Worm (Caenorhabditis elegans): ENCODE measurements around the gene fbxa-163.

- TF ChIP-seq npax-4 (tag; optimal IDR thresholded peaks at IDR 0.05) (no peak), pag-3 (tag; optimal IDR thresholded peaks at IDR 0.05; ENCODE audit: borderline replicate concordance) (no peak), C08G9.2 (tag; optimal IDR thresholded peaks at IDR 0.05) (no peak), ceh-34 (tag; optimal IDR thresholded peaks at IDR 0.05) (no peak), pqm-1 (tag; optimal IDR thresholded peaks at IDR 0.05) (no peak)
Measured at ce11 chrII:1613972-1614371, 3.4 kb upstream of the fbxa-163 start, which contains the start of gene fbxa-164.
